Fruit fly (Drosophila melanogaster) whole organism: ENCODE measurements around the gene Afti.

Source experiments
- Dll ChIP-seq: fragments of >200 bp; optimal IDR thresholded peaks from 2 replicates; lab custom pipeline; 2017
- pan ChIP-seq: fragments of >200 bp; optimal IDR thresholded peaks from 2 replicates; lab custom pipeline; 2017

dm6 chr3R:14310062-14310461 lies 16.4 kb downstream of the Afti start, which contains the start of gene CG31321:
- TF ChIP-seq Dll (lab: Kevin White, UChicago), result no peak
- no peak for TF ChIP-seq pan (lab: Kevin White, UChicago)
